Worm (Caenorhabditis elegans): ENCODE data around the gene fbxa-181.

The fbxa-181 gene

ce11 chrV:13725574-13725973 is at the start of gene fbxa-181:
fbxa-181 (plus strand) TSS chrV:13725874.
- no peak for TF ChIP-seq klf-2 (GFP tag; conservative IDR thresholded peaks at IDR 0.05)
- no peak for TF ChIP-seq ztf-23 (GFP tag; IDR thresholded peaks at IDR 0.05)
- TF ChIP-seq med-1 (GFP tag; optimal IDR thresholded peaks at IDR 0.05; ENCODE audit: insufficient read depth), result no peak
- no peak for TF ChIP-seq cog-1 (tag; optimal IDR thresholded peaks at IDR 0.05)

DNA sequence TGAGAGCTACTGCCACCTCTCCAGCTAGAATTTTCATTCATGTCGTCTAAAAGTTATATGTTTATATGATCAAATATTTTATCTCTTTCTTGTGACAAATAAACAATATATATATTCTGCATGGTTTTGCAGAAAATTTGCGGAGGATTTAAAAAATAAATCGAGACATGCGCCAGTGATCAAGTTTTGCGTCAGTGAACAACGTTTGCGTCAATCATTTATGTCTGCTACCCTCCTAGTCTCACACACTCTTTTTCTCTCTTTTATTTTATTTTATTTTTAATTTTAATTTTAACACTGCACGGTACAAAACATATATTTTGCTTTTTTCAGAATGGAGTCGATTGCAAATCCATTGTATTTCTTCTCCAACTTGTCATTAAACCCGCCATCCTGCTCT is 47.1 kb upstream of the fbxa-181 start, which contains the start of the genes tag-65 and ccz-1:
tag-65 (minus strand) TSS at position 46 of the 400 bp plus-strand sequence.
ccz-1 (plus strand) TSS at position 334 of the 400 bp plus-strand sequence.
- TF ChIP-seq ztf-29 (GFP tag; IDR thresholded peaks at IDR 0.05) (no peak), cog-1 (tag; optimal IDR thresholded peaks at IDR 0.05) (peak; percentile 77), ztf-23 (GFP tag; IDR thresholded peaks at IDR 0.05) (no peak)

ce11 chrV:13679859-13680258 is 45.8 kb upstream of the fbxa-181 start:
- TF ChIP-seq ztf-23 (GFP tag; IDR thresholded peaks at IDR 0.05) (no peak), cog-1 (tag; optimal IDR thresholded peaks at IDR 0.05) (no peak), ref-1 (GFP tag; conservative IDR thresholded peaks at IDR 0.05) (no peak), T22C8.4 (GFP tag; IDR thresholded peaks at IDR 0.05) (no peak), ztf-29 (GFP tag; IDR thresholded peaks at IDR 0.05) (no peak), klf-2 (GFP tag; conservative IDR thresholded peaks at IDR 0.05) (no peak), flt-1 (GFP tag; IDR thresholded peaks at IDR 0.05) (no peak), med-1 (GFP tag; optimal IDR thresholded peaks at IDR 0.05; ENCODE audit: insufficient read depth) (no peak), tab-1 (GFP tag; IDR thresholded peaks at IDR 0.05) (no peak)

DNA sequence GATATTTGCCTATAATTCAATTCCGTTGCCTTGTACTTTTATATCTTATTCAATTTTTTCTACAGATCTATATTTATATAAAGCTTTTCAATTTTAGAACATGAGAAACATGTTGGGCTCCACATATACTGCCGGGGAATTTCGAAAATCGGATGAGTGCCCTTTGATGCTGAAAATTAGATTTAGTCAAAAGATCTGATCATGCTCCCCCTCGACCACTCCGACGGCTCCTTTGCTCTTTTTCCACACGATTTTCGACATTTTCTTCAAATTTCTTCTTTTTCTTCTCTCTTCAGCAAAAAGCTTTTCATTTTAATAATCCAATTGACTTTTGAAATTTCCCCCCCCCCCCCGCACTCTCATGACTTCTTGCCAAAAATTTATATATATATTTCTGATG is 44.2 kb upstream of the fbxa-181 start:
- no peak for TF ChIP-seq med-1 (GFP tag; optimal IDR thresholded peaks at IDR 0.05; ENCODE audit: insufficient read depth)
- TF ChIP-seq ref-1 (GFP tag; conservative IDR thresholded peaks at IDR 0.05), result no peak
- TF ChIP-seq tab-1 (GFP tag; IDR thresholded peaks at IDR 0.05), result no peak
- TF ChIP-seq cog-1 (tag; optimal IDR thresholded peaks at IDR 0.05), result no peak
- TF ChIP-seq ztf-23 (GFP tag; IDR thresholded peaks at IDR 0.05), result no peak
- no peak for TF ChIP-seq ztf-29 (GFP tag; IDR thresholded peaks at IDR 0.05)
- TF ChIP-seq klf-2 (GFP tag; conservative IDR thresholded peaks at IDR 0.05), result no peak
- TF ChIP-seq flt-1 (GFP tag; IDR thresholded peaks at IDR 0.05), result no peak
- no peak for TF ChIP-seq T22C8.4 (GFP tag; IDR thresholded peaks at IDR 0.05)

- TF ChIP-seq med-1 (GFP tag; optimal IDR thresholded peaks at IDR 0.05; ENCODE audit: insufficient read depth) (no peak), ztf-23 (GFP tag; IDR thresholded peaks at IDR 0.05) (no peak), tab-1 (GFP tag; IDR thresholded peaks at IDR 0.05) (no peak)
Observed at ce11 chrV:13686513-13686912, 39.2 kb upstream of the fbxa-181 start.

- no peak for TF ChIP-seq ztf-23 (GFP tag; IDR thresholded peaks at IDR 0.05)
- TF ChIP-seq cog-1 (tag; optimal IDR thresholded peaks at IDR 0.05), result no peak
- TF ChIP-seq T22C8.4 (GFP tag; IDR thresholded peaks at IDR 0.05), result no peak
- TF ChIP-seq tab-1 (GFP tag; IDR thresholded peaks at IDR 0.05), result no peak
- TF ChIP-seq ztf-29 (GFP tag; IDR thresholded peaks at IDR 0.05), result no peak
- no peak for TF ChIP-seq flt-1 (GFP tag; IDR thresholded peaks at IDR 0.05)
- TF ChIP-seq klf-2 (GFP tag; conservative IDR thresholded peaks at IDR 0.05), result no peak
- TF ChIP-seq med-1 (GFP tag; optimal IDR thresholded peaks at IDR 0.05; ENCODE audit: insufficient read depth), result no peak
- no peak for TF ChIP-seq ref-1 (GFP tag; conservative IDR thresholded peaks at IDR 0.05)
Observed at ce11 chrV:13687504-13687903, 38.2 kb upstream of the fbxa-181 start.

ce11 chrV:13689592-13689991 is 36.1 kb upstream of the fbxa-181 start, which contains the start of gene T01D3.1:
T01D3.1 (plus strand) TSS chrV:13689892.
- TF ChIP-seq T22C8.4 (GFP tag; IDR thresholded peaks at IDR 0.05) (no peak), ref-1 (GFP tag; conservative IDR thresholded peaks at IDR 0.05) (no peak), klf-2 (GFP tag; conservative IDR thresholded peaks at IDR 0.05) (no peak), ztf-23 (GFP tag; IDR thresholded peaks at IDR 0.05) (no peak), cog-1 (tag; optimal IDR thresholded peaks at IDR 0.05) (no peak), ztf-29 (GFP tag; IDR thresholded peaks at IDR 0.05) (no peak), med-1 (GFP tag; optimal IDR thresholded peaks at IDR 0.05; ENCODE audit: insufficient read depth) (no peak), tab-1 (GFP tag; IDR thresholded peaks at IDR 0.05) (no peak), flt-1 (GFP tag; IDR thresholded peaks at IDR 0.05) (no peak)

- TF ChIP-seq flt-1 (GFP tag; IDR thresholded peaks at IDR 0.05), result no peak
- no peak for TF ChIP-seq med-1 (GFP tag; optimal IDR thresholded peaks at IDR 0.05; ENCODE audit: insufficient read depth)
- TF ChIP-seq tab-1 (GFP tag; IDR thresholded peaks at IDR 0.05), result no peak
- TF ChIP-seq klf-2 (GFP tag; conservative IDR thresholded peaks at IDR 0.05), result no peak
- TF ChIP-seq T22C8.4 (GFP tag; IDR thresholded peaks at IDR 0.05), result no peak
- no peak for TF ChIP-seq ref-1 (GFP tag; conservative IDR thresholded peaks at IDR 0.05)
- no peak for TF ChIP-seq ztf-29 (GFP tag; IDR thresholded peaks at IDR 0.05)
- no peak for TF ChIP-seq ztf-23 (GFP tag; IDR thresholded peaks at IDR 0.05)
- no peak for TF ChIP-seq cog-1 (tag; optimal IDR thresholded peaks at IDR 0.05)
Observed at ce11 chrV:13690276-13690675, 35.4 kb upstream of the fbxa-181 start.

DNA sequence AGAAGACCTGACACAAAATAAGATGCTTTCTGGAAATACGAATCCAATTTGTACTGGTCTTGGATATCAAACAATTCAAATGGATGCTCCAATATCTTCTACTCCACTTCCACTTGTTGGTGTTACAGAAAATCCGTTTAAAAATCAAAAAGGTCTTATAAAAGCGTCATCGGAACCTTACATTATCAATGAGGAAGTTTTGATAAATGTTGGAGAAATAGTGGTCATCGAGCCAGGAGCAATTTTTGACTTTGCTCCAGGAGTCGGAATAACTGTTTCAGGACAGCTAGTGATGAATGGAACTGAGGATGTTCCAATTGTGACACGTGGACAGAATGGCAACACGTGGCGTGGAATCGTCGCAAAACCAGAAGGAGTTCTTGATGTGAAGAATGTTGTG is 31.6 kb upstream of the fbxa-181 start:
- TF ChIP-seq tab-1 (GFP tag; IDR thresholded peaks at IDR 0.05) (no peak), med-1 (GFP tag; optimal IDR thresholded peaks at IDR 0.05; ENCODE audit: insufficient read depth) (no peak), ref-1 (GFP tag; conservative IDR thresholded peaks at IDR 0.05) (no peak), ztf-29 (GFP tag; IDR thresholded peaks at IDR 0.05) (no peak), T22C8.4 (GFP tag; IDR thresholded peaks at IDR 0.05) (no peak), flt-1 (GFP tag; IDR thresholded peaks at IDR 0.05) (no peak), ztf-23 (GFP tag; IDR thresholded peaks at IDR 0.05) (no peak), cog-1 (tag; optimal IDR thresholded peaks at IDR 0.05) (no peak), klf-2 (GFP tag; conservative IDR thresholded peaks at IDR 0.05) (no peak)

- TF ChIP-seq klf-2 (GFP tag; conservative IDR thresholded peaks at IDR 0.05), result no peak
Observed at ce11 chrV:13703960-13704359, 21.7 kb upstream of the fbxa-181 start, which contains the start of gene T01D3.3. T01D3.3 (plus strand) TSS chrV:13704271.

DNA sequence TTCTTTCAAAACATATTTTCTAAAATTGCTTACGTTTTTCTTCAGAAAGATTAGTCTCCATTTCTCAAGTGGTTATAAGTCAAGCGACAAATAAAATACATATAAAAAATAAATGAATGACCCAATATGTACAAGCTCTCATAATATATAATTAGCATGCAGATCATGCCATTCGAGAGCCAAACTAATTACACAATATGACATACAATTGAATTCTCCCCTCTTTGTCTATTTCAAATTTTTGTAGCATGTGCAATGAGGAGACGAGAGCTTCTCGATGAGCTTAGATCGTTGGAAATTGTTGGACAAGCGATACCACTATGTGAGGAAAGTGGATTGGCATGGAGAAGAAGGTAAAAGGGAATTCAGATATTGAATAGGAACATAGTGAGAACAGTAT is 18.4 kb upstream of the fbxa-181 start, which contains the start of gene hlh-34:
hlh-34 (minus strand) TSS at position 101 of the 400 bp plus-strand sequence.
- TF ChIP-seq ref-1 (GFP tag; conservative IDR thresholded peaks at IDR 0.05), result no peak
- no peak for TF ChIP-seq cog-1 (tag; optimal IDR thresholded peaks at IDR 0.05)
- no peak for TF ChIP-seq klf-2 (GFP tag; conservative IDR thresholded peaks at IDR 0.05)
- TF ChIP-seq tab-1 (GFP tag; IDR thresholded peaks at IDR 0.05), result no peak
- TF ChIP-seq med-1 (GFP tag; optimal IDR thresholded peaks at IDR 0.05; ENCODE audit: insufficient read depth), result no peak
- no peak for TF ChIP-seq ztf-23 (GFP tag; IDR thresholded peaks at IDR 0.05)
- TF ChIP-seq ztf-29 (GFP tag; IDR thresholded peaks at IDR 0.05), result no peak
- TF ChIP-seq T22C8.4 (GFP tag; IDR thresholded peaks at IDR 0.05), result no peak
- TF ChIP-seq flt-1 (GFP tag; IDR thresholded peaks at IDR 0.05), result no peak
